Worm (Caenorhabditis elegans) whole organism, L4 larva: ENCODE data around the gene sre-1.

Experiments
- ceh-44 ChIP-seq: fragments of 200-800 bp; sonication (Bioruptor generic); IDR thresholded peaks from 2 replicates; pipeline ENCODE4 v1.3.6; 2022; ENCODE audit warnings: missing genetic modification reagents, missing genetic modification characterization, missing compliant biosample characterization
- ces-1 ChIP-seq: fragments of 150-350 bp; sonication (generic microtip); optimal IDR thresholded peaks from 4 replicates; lab custom pipeline; 2014; ENCODE audit warnings: missing biosample characterization, missing genetic modification reagents, missing genetic modification characterization
- egl-27 ChIP-seq: sonication (generic microtip); optimal IDR thresholded peaks from 3 replicates; lab custom pipeline; 2017; ENCODE audit warnings: missing biosample characterization, missing genetic modification reagents, missing genetic modification characterization
- lin-15B ChIP-seq: fragments of 150-350 bp; sonication (generic microtip); optimal IDR thresholded peaks from 3 replicates; lab custom pipeline; 2014; ENCODE audit warnings: missing biosample characterization, missing genetic modification characterization
- mep-1 ChIP-seq: fragments of 150-350 bp; sonication (generic microtip); optimal IDR thresholded peaks from 3 replicates; lab custom pipeline; 2014; ENCODE audit warnings: missing biosample characterization, missing genetic modification characterization
- nhr-48 ChIP-seq: sonication (generic microtip); optimal IDR thresholded peaks from 2 replicates; lab custom pipeline; 2016; ENCODE audit warnings: mild to moderate bottlenecking, missing genetic modification characterization, missing compliant biosample characterization
- rbr-2 ChIP-seq: sonication (generic microtip); optimal IDR thresholded peaks from 2 replicates; lab custom pipeline; 2016; ENCODE audit warnings: missing genotype, missing genetic modification characterization, missing compliant biosample characterization
- unc-39 ChIP-seq: sonication (generic microtip); optimal IDR thresholded peaks from 2 replicates; lab custom pipeline; 2017; ENCODE audit warnings: missing biosample characterization, missing genetic modification characterization
- unc-62 ChIP-seq, 3 experiments: fragments of 150-350 bp in 1 of 3; sonication (generic microtip); optimal IDR thresholded peaks in 2 of 3; peaks in 1 of 3; 1 replicate in 1 of 3; 2 replicates in 2 of 3; lab custom pipeline; 2014 to 2017; ENCODE audit warnings: missing biosample characterization in 3 of 3, missing genetic modification characterization in 3 of 3, missing genetic modification reagents in 3 of 3, missing genotype in 1 of 3
- zag-1 ChIP-seq: fragments of 150-350 bp; optimal IDR thresholded peaks from 2 replicates; lab custom pipeline; 2014; ENCODE audit warnings: missing biosample characterization, missing genetic modification characterization
- zfp-2 ChIP-seq: sonication (generic microtip); optimal IDR thresholded peaks from 2 replicates; lab custom pipeline; 2016; ENCODE audit warnings: mild to moderate bottlenecking, missing genetic modification characterization, missing compliant biosample characterization
- zip-11 ChIP-seq: fragments of 200-800 bp; sonication (Bioruptor generic); IDR thresholded peaks from 2 replicates; pipeline ENCODE4 v1.3.6; 2022; ENCODE audit warnings: missing genetic modification characterization, missing compliant biosample characterization
- ztf-7 ChIP-seq: fragments of 150-350 bp; optimal IDR thresholded peaks from 2 replicates; lab custom pipeline; 2014; ENCODE audit warnings: missing biosample characterization, missing genetic modification characterization

DNA sequence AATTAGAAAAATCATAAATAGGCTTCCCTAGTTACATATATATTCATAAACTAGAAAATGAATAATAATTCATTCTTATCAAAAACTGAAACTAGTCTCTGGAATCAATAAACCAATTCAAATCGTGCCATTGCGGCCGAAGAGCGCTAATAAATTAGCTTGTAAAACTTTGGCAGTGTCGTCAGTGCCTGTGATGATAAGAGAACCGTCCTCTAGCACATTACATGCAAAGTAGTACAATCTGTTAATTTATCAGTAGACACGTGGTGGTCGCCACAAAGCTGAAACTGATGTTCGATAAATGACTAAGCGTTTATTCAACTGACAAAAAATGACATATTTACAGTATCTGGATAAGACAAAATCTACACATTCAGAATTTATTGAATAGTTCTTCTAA is 13.9 kb upstream of the sre-1 start:
- TF ChIP-seq rbr-2 (no peak), mep-1 (tag; lab: Kevin White, UChicago) (no peak), zag-1 (tag; lab: Kevin White, UChicago) (no peak), ces-1 (no peak), unc-39 (tag; lab: Kevin White, UChicago) (no peak), unc-62 (GFP tag; optimal IDR thresholded peaks at IDR 0.05 in 1 of 2; lab: Kevin White, UChicago) (peak in 1 of 2 experiments; percentile 26), unc-62 (tag; optimal IDR thresholded peaks at IDR 0.05; lab: Kevin White, UChicago) (no peak), zip-11 (no peak), lin-15B (tag; lab: Kevin White, UChicago) (no peak), zfp-2 (no peak), ztf-7 (tag; lab: Kevin White, UChicago) (no peak), ceh-44 (GFP tag; lab: Robert Waterston, UW) (no peak), egl-27 (tag; lab: Kevin White, UChicago) (no peak), nhr-48 (tag; lab: Kevin White, UChicago) (no peak)
